Fruit fly (Drosophila melanogaster) whole organism, embryonic: ENCODE data around the gene CG6409.

ENCODE experiments used
- ATbp ChIP-seq: fragments of 200-800 bp; sonication (Bioruptor generic); optimal IDR thresholded peaks from 2 replicates; lab custom pipeline; 2017; ENCODE audit warnings: missing biosample characterization, mild to moderate bottlenecking, missing genetic modification characterization, missing genetic modification reagents
- Ada2b ChIP-seq: fragments of 200-800 bp; sonication (Bioruptor generic); IDR thresholded peaks from 2 replicates; pipeline ENCODE4 v1.3.6; 2022; ENCODE audit warnings: missing biosample characterization, missing genetic modification characterization
- Aef1 ChIP-seq: fragments of 200-800 bp; sonication (Bioruptor generic); IDR thresholded peaks from 3 replicates; pipeline ENCODE4 v1.3.6; 2022; ENCODE audit warnings: missing biosample characterization, missing genetic modification characterization
- Blimp-1 ChIP-seq: fragments of 200-800 bp; sonication (Bioruptor generic); optimal IDR thresholded peaks from 3 replicates; lab custom pipeline; 2018; ENCODE audit warnings: missing biosample characterization, missing genetic modification characterization, mild to moderate bottlenecking, moderate library complexity, missing genetic modification reagents
- CG10431 ChIP-seq: fragments of 200-800 bp; sonication (Bioruptor generic); optimal IDR thresholded peaks from 3 replicates; lab custom pipeline; 2018; ENCODE audit warnings: missing biosample characterization, mild to moderate bottlenecking, missing genetic modification characterization
- CG12769 ChIP-seq: fragments of 200-800 bp; sonication (Bioruptor generic); optimal IDR thresholded peaks from 2 replicates; lab custom pipeline; 2019; ENCODE audit warnings: missing biosample characterization, mild to moderate bottlenecking, missing genetic modification characterization, moderate library complexity
- CG14050 ChIP-seq: fragments of 200-800 bp; sonication (Bioruptor generic); IDR thresholded peaks from 3 replicates; pipeline ENCODE4 v1.3.6; 2022; ENCODE audit warnings: missing biosample characterization, missing genetic modification characterization
- CG14441 ChIP-seq: fragments of 200-800 bp; sonication (Bioruptor generic); IDR thresholded peaks from 2 replicates; pipeline ENCODE4 v1.3.6; 2022; ENCODE audit warnings: missing biosample characterization, missing genetic modification characterization
- CG14667 ChIP-seq: fragments of 200-800 bp; sonication (Bioruptor generic); IDR thresholded peaks from 2 replicates; pipeline ENCODE4 v1.3.6; 2022; ENCODE audit warnings: missing biosample characterization, missing genetic modification characterization
- CG18764 ChIP-seq: fragments of 200-800 bp; sonication (Bioruptor generic); optimal IDR thresholded peaks from 3 replicates; lab custom pipeline; 2016; ENCODE audit warnings: missing biosample characterization, missing genetic modification characterization
- CG2199 ChIP-seq: fragments of 200-800 bp; sonication (Bioruptor generic); IDR thresholded peaks from 3 replicates; pipeline ENCODE4 v1.3.6; 2022; ENCODE audit warnings: missing biosample characterization, missing genetic modification characterization
- CG2202 ChIP-seq: fragments of 200-800 bp; sonication (Bioruptor generic); optimal IDR thresholded peaks from 2 replicates; lab custom pipeline; 2018; ENCODE audit warnings: missing biosample characterization, mild to moderate bottlenecking, missing genetic modification characterization
- CG31441 ChIP-seq: fragments of 200-800 bp; sonication (Bioruptor generic); IDR thresholded peaks from 2 replicates; pipeline ENCODE4 v1.3.6; 2022; ENCODE audit warnings: missing biosample characterization, missing genetic modification characterization
- CG3407 ChIP-seq: fragments of 200-800 bp; sonication (Bioruptor generic); optimal IDR thresholded peaks from 2 replicates; lab custom pipeline; 2018; ENCODE audit warnings: missing biosample characterization, mild to moderate bottlenecking, missing genetic modification characterization
- CG3726 ChIP-seq: fragments of 200-800 bp; sonication (Bioruptor generic); IDR thresholded peaks from 3 replicates; pipeline ENCODE4, ENCODE4 v1.3.6; 2022; ENCODE audit warnings: missing biosample characterization, missing genetic modification characterization
- CG4707 ChIP-seq: fragments of 200-800 bp; sonication (Bioruptor generic); optimal IDR thresholded peaks from 2 replicates; lab custom pipeline; 2018; ENCODE audit warnings: missing biosample characterization, mild to moderate bottlenecking, missing genetic modification characterization, moderate library complexity
- CG4730 ChIP-seq: fragments of 200-800 bp; sonication (Bioruptor generic); IDR thresholded peaks from 2 replicates; pipeline ENCODE4 v1.3.6; 2022; ENCODE audit warnings: missing biosample characterization, missing genetic modification characterization
- CG5180 ChIP-seq: fragments of 200-800 bp; sonication (Bioruptor generic); optimal IDR thresholded peaks from 3 replicates; lab custom pipeline; 2017; ENCODE audit warnings: missing biosample characterization, missing genetic modification characterization, mild to moderate bottlenecking, moderate library complexity, missing genetic modification reagents
- CG8290 ChIP-seq, 3 experiments: fragments of 200-800 bp; sonication (Bioruptor generic); optimal IDR thresholded peaks; 2 replicates each; lab custom pipeline; 2016 to 2019; ENCODE audit warnings: missing biosample characterization in 3 of 3, missing genetic modification characterization in 3 of 3, mild to moderate bottlenecking in 2 of 3, moderate library complexity in 1 of 3
- CG8359 ChIP-seq: fragments of 200-800 bp; sonication (Bioruptor generic); optimal IDR thresholded peaks from 2 replicates; lab custom pipeline; 2017; ENCODE audit warnings: missing biosample characterization, mild to moderate bottlenecking, missing genetic modification characterization, borderline replicate concordance
- Drgx ChIP-seq: fragments of 200-800 bp; sonication (Bioruptor generic); IDR thresholded peaks from 2 replicates; pipeline ENCODE4 v1.3.6; 2022; ENCODE audit warnings: missing biosample characterization, missing genetic modification characterization
- Hand ChIP-seq: fragments of 200-800 bp; sonication (Bioruptor generic); optimal IDR thresholded peaks from 2 replicates; lab custom pipeline; 2017; ENCODE audit warnings: mild to moderate bottlenecking, missing biosample characterization, missing genetic modification reagents, missing genetic modification characterization
- Hsf ChIP-seq: fragments of 200-800 bp; sonication (Bioruptor generic); optimal IDR thresholded peaks from 3 replicates; lab custom pipeline; 2016; ENCODE audit warnings: missing biosample characterization, missing genetic modification characterization
- Kr ChIP-seq: fragments of 200-800 bp; sonication (Bioruptor generic); optimal IDR thresholded peaks from 2 replicates; lab custom pipeline; 2017; ENCODE audit warnings: missing biosample characterization, mild to moderate bottlenecking, missing genetic modification characterization
- Rfx ChIP-seq: fragments of 200-800 bp; sonication (Bioruptor generic); IDR thresholded peaks from 2 replicates; pipeline ENCODE4 v1.3.6; 2022; ENCODE audit warnings: missing biosample characterization, missing genetic modification characterization
- Sry-β ChIP-seq: fragments of 200-800 bp; sonication (Bioruptor generic); optimal IDR thresholded peaks from 2 replicates; lab custom pipeline; 2018; ENCODE audit warnings: missing biosample characterization, mild to moderate bottlenecking, missing genetic modification characterization, moderate library complexity
- Taf1 ChIP-seq: fragments of 200-800 bp; sonication (Bioruptor generic); IDR thresholded peaks from 2 replicates; pipeline ENCODE4 v1.3.6; 2022; ENCODE audit warnings: missing biosample characterization, missing genetic modification characterization
- Tbp ChIP-seq: fragments of >200 bp; optimal IDR thresholded peaks from 2 replicates; lab custom pipeline; 2018; ENCODE audit warnings: missing biosample characterization, missing genetic modification characterization
- Vsx1 ChIP-seq: fragments of 200-800 bp; sonication (Bioruptor generic); optimal IDR thresholded peaks from 2 replicates; lab custom pipeline; 2017; ENCODE audit warnings: missing biosample characterization, mild to moderate bottlenecking, missing genetic modification characterization, missing genetic modification reagents
- abd-A ChIP-seq: fragments of 200-800 bp; sonication (Bioruptor generic); optimal IDR thresholded peaks from 3 replicates; lab custom pipeline; 2019; ENCODE audit warnings: missing biosample characterization, mild to moderate bottlenecking, missing genetic modification characterization, moderate library complexity
- ac ChIP-seq: fragments of 200-800 bp; sonication (Bioruptor generic); optimal IDR thresholded peaks from 3 replicates; lab custom pipeline; 2017; ENCODE audit warnings: missing biosample characterization, mild to moderate bottlenecking, missing genetic modification characterization
- bigmax ChIP-seq: fragments of 200-800 bp; sonication (Bioruptor generic); optimal IDR thresholded peaks from 2 replicates; lab custom pipeline; 2018; ENCODE audit warnings: missing biosample characterization, mild to moderate bottlenecking, missing genetic modification characterization
- chn ChIP-seq: fragments of 200-800 bp; sonication (Bioruptor generic); optimal IDR thresholded peaks from 2 replicates; lab custom pipeline; 2016; ENCODE audit warnings: missing biosample characterization, missing genetic modification characterization
- dpn ChIP-seq, 2 experiments: fragments of 200-800 bp; sonication (Bioruptor generic); optimal IDR thresholded peaks; 3 replicates each; lab custom pipeline; 2016; ENCODE audit warnings: missing biosample characterization in 2 of 2, missing genetic modification characterization in 2 of 2
- eyg ChIP-seq: fragments of 200-800 bp; sonication (Bioruptor generic); optimal IDR thresholded peaks from 3 replicates; lab custom pipeline; 2016; ENCODE audit warnings: missing biosample characterization, missing genetic modification characterization
- gce ChIP-seq: fragments of 200-800 bp; sonication (Bioruptor generic); IDR thresholded peaks from 3 replicates; pipeline ENCODE4 v1.3.6; 2022; ENCODE audit warnings: missing biosample characterization, missing genetic modification characterization
- gem ChIP-seq: fragments of 200-800 bp; sonication (Bioruptor generic); optimal IDR thresholded peaks from 2 replicates; lab custom pipeline; 2019; ENCODE audit warnings: missing biosample characterization, mild to moderate bottlenecking, missing genetic modification characterization, moderate library complexity
- nau ChIP-seq: fragments of 200-800 bp; sonication (Bioruptor generic); optimal IDR thresholded peaks from 3 replicates; lab custom pipeline; 2017; ENCODE audit warnings: missing biosample characterization, mild to moderate bottlenecking, missing genetic modification characterization, missing genetic modification reagents
- org-1 ChIP-seq: fragments of 200-800 bp; sonication (Bioruptor generic); optimal IDR thresholded peaks from 2 replicates; lab custom pipeline; 2017; ENCODE audit warnings: missing biosample characterization, missing genetic modification characterization
- otp ChIP-seq: fragments of 200-800 bp; sonication (Bioruptor generic); IDR thresholded peaks from 3 replicates; pipeline ENCODE4, ENCODE4 v1.3.6; 2022; ENCODE audit warnings: missing biosample characterization, missing genetic modification characterization
- p53 ChIP-seq: fragments of 200-800 bp; sonication (Bioruptor generic); optimal IDR thresholded peaks from 2 replicates; lab custom pipeline; 2016; ENCODE audit warnings: missing biosample characterization, missing genetic modification characterization
- pum ChIP-seq: fragments of 200-800 bp; sonication (Bioruptor generic); optimal IDR thresholded peaks from 2 replicates; lab custom pipeline; 2016; ENCODE audit warnings: missing biosample characterization, missing genetic modification characterization
- ranshi ChIP-seq: fragments of 200-800 bp; sonication (Bioruptor generic); IDR thresholded peaks from 2 replicates; pipeline ENCODE4 v1.3.6; 2022; ENCODE audit warnings: missing biosample characterization, missing genetic modification characterization
- run ChIP-seq: fragments of 200-800 bp; sonication (Bioruptor generic); optimal IDR thresholded peaks from 3 replicates; lab custom pipeline; 2018; ENCODE audit warnings: missing biosample characterization, mild to moderate bottlenecking, missing genetic modification characterization
- slou ChIP-seq: fragments of 200-800 bp; sonication (Bioruptor generic); optimal IDR thresholded peaks from 3 replicates; lab custom pipeline; 2016; ENCODE audit warnings: missing biosample characterization, missing genetic modification characterization
- sr ChIP-seq: fragments of 200-800 bp; sonication (Bioruptor generic); IDR thresholded peaks from 3 replicates; pipeline ENCODE4 v1.3.6; 2022; ENCODE audit warnings: missing biosample characterization, missing genetic modification characterization
- sug ChIP-seq: fragments of 200-800 bp; optimal IDR thresholded peaks from 2 replicates; lab custom pipeline; 2019; ENCODE audit warnings: missing biosample characterization, mild to moderate bottlenecking, missing genetic modification characterization, moderate library complexity
- ttk ChIP-seq: fragments of 200-800 bp; sonication (Bioruptor generic); IDR thresholded peaks from 2 replicates; pipeline ENCODE4 v2.1.2; 2022; ENCODE audit warnings: missing biosample characterization, missing genetic modification characterization
- wor ChIP-seq: fragments of 200-800 bp; sonication (Bioruptor generic); IDR thresholded peaks from 2 replicates; pipeline ENCODE4 v1.3.6; 2022; ENCODE audit warnings: missing biosample characterization, missing genetic modification characterization
- zen ChIP-seq: fragments of 200-800 bp; sonication (Bioruptor generic); optimal IDR thresholded peaks from 3 replicates; lab custom pipeline; 2018; ENCODE audit warnings: missing biosample characterization, mild to moderate bottlenecking, missing genetic modification characterization, moderate library complexity

The CG6409 gene

DNA sequence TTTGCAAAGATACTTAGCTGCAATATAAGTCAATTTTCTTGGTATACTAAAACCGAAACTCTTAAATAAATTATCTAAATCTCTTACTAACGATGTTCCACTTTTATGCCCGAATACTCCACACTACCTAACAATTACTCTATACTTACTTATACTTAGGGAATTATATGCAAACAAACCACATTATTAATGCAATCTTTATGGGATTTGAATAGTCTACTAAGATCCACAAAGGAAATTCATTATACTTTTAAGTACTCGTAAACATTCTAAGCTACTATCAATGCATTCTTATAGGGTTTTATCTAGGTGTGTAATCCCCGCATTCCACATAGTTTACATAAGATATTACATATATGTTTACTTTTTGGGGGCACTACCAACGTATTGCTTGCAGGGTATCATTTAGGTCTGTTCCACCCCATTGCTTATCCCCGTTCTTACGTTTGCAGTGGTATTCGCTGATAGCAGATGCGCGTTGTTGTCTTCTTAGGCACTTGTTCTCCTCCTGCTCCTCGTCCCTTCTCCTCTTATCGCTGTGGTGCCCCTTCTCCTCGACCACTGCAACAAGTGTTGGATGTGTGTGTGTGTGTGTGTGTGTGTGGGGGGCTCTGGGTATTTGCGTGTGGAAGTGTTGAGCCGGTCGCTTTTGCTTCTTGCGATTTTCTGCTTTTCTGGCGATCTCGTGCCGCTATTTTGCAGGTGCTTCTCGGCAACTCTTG lies 15.5 kb upstream of the CG6409 start (continued):
- TF ChIP-seq wor (no peak), Sry-β (GFP tag; lab: Kevin White, UChicago) (no peak), CG3407 (GFP tag; lab: Kevin White, UChicago) (peak; percentile 8), CG2199 (GFP tag; lab: Robert Waterston, UW) (no peak), nau (GFP tag; lab: Kevin White, UChicago) (peak; percentile 16), CG12769 (no peak), dpn (GFP tag; optimal IDR thresholded peaks at IDR 0.05; lab: Kevin White, UChicago) (no peak), CG4730 (GFP tag; lab: Robert Waterston, UW) (no peak), CG8290 (GFP tag; optimal IDR thresholded peaks at IDR 0.05; lab: Kevin White, UChicago) (no peak), CG8290 (tag; optimal IDR thresholded peaks at IDR 0.05; lab: Kevin White, UChicago) (peak in 1 of 2 experiments; percentile 19), abd-A (tag; lab: Kevin White, UChicago) (no peak), Blimp-1 (GFP tag; lab: Kevin White, UChicago) (no peak), Ada2b (GFP tag; lab: Robert Waterston, UW) (no peak), CG2202 (tag; lab: Kevin White, UChicago) (no peak), Hsf (GFP tag; lab: Kevin White, UChicago) (no peak), Hand (GFP tag; lab: Kevin White, UChicago) (no peak), zen (tag; lab: Kevin White, UChicago) (no peak), CG4707 (GFP tag; lab: Kevin White, UChicago) (peak; percentile 10), CG5180 (GFP tag; lab: Kevin White, UChicago) (no peak), Taf1 (GFP tag; lab: Robert Waterston, UW) (no peak), ATbp (GFP tag; lab: Kevin White, UChicago) (no peak), run (tag; lab: Kevin White, UChicago) (no peak), gce (GFP tag; lab: Robert Waterston, UW) (0 out of 3 replicates have a peak, but pooled peaks have one; percentile 15), otp (no peak; the same call in 2 of the 3 replicates), eyg (no peak), Tbp (no peak), p53 (GFP tag; lab: Kevin White, UChicago) (no peak), ac (GFP tag; lab: Kevin White, UChicago) (no peak), sr (GFP tag; lab: Robert Waterston, UW) (peak; percentile 38; the same call in 1 of the 3 replicates), sug (tag; lab: Kevin White, UChicago) (peak; percentile 54), CG18764 (GFP tag; lab: Kevin White, UChicago) (no peak), bigmax (no peak), ttk (no peak), Kr (GFP tag; lab: Kevin White, UChicago) (peak; percentile 25), CG31441 (GFP tag; lab: Robert Waterston, UW) (0 out of 2 replicates have a peak, but pooled peaks have one; percentile 26), org-1 (no peak), pum (GFP tag; lab: Kevin White, UChicago) (no peak), CG10431 (peak; percentile 8), Rfx (no peak), Drgx (GFP tag; lab: Robert Waterston, UW) (peak; percentile 30), CG3726 (GFP tag; lab: Robert Waterston, UW) (no peak), slou (GFP tag; lab: Kevin White, UChicago) (no peak), Aef1 (GFP tag; lab: Robert Waterston, UW) (peak; percentile 36; the same call in 1 of the 3 replicates), chn (no peak), CG14050 (GFP tag; lab: Robert Waterston, UW) (no peak), gem (tag; lab: Kevin White, UChicago) (peak; percentile 11), Vsx1 (GFP tag; lab: Kevin White, UChicago) (no peak), CG8359 (no peak), CG14441 (GFP tag; lab: Robert Waterston, UW) (0 out of 2 replicates have a peak, but pooled peaks have one; percentile 16), ranshi (no peak), CG14667 (GFP tag; lab: Robert Waterston, UW) (no peak)
